Fruit fly (Drosophila melanogaster): ENCODE results near the gene Naa60.

Naa60 gene

dm6 chr3L:9692892-9693551 is 33.7 kb upstream of the Naa60 start:
- TF ChIP-seq CG15710 (tag; optimal IDR thresholded peaks at IDR 0.05) (peak; percentile 92), CG8159 (tag; optimal IDR thresholded peaks at IDR 0.05) (peak; percentile 95), CG4496 (GFP tag; IDR thresholded peaks at IDR 0.05) (peak; percentile 82), gl (tag; optimal IDR thresholded peaks at IDR 0.05) (peak; percentile 69), EcR (GFP tag; optimal IDR thresholded peaks at IDR 0.05) (no peak), Ets98B (GFP tag; IDR thresholded peaks at IDR 0.05) (peak; percentile 39; the same call in 1 of the 2 replicates), rn (GFP tag; IDR thresholded peaks at IDR 0.05) (peak; percentile 56; the same call in 1 of the 2 replicates), CG13204 (GFP tag; optimal IDR thresholded peaks at IDR 0.05) (peak; percentile 66), Pif1A (GFP tag; optimal IDR thresholded peaks at IDR 0.05) (peak; percentile 93), Pif1B (GFP tag; optimal IDR thresholded peaks at IDR 0.05) (peak; percentile 89), CG14655 (GFP tag; optimal IDR thresholded peaks at IDR 0.05) (peak; percentile 97), CG9948 (tag; optimal IDR thresholded peaks at IDR 0.05) (peak; percentile 92), CG12605 (GFP tag; IDR thresholded peaks at IDR 0.05) (no peak), D1 (tag; optimal IDR thresholded peaks at IDR 0.05) (peak; percentile 84), fd96Ca (GFP tag; IDR thresholded peaks at IDR 0.05) (peak; percentile 87; the same call in 2 of the 3 replicates), CG17806 (tag; optimal IDR thresholded peaks at IDR 0.05) (peak; percentile 83), CG10348 (GFP tag; IDR thresholded peaks at IDR 0.05) (peak; percentile 56; the same call in 1 of the 2 replicates), CG34367 (tag; optimal IDR thresholded peaks at IDR 0.05) (peak; percentile 86), Snoo (tag; optimal IDR thresholded peaks at IDR 0.05) (peak; percentile 93), CG8301 (tag; optimal IDR thresholded peaks at IDR 0.05) (peak; percentile 94), CG32121 (GFP tag; IDR thresholded peaks at IDR 0.05) (peak; percentile 73)

- TF ChIP-seq CG32121 (GFP tag; IDR thresholded peaks at IDR 0.05), result peak; percentile 27; the same call in 1 of the 2 replicates
- TF ChIP-seq CG4496 (GFP tag; IDR thresholded peaks at IDR 0.05), result peak; percentile 63; the same call in 1 of the 3 replicates
- no peak for TF ChIP-seq CG34367 (tag; optimal IDR thresholded peaks at IDR 0.05)
Observed at dm6 chr3L:9693552-9694133, 33.1 kb upstream of the Naa60 start.

- TF ChIP-seq CG12605 (GFP tag; IDR thresholded peaks at IDR 0.05) (peak; percentile 40; the same call in 1 of the 2 replicates), CG4496 (GFP tag; IDR thresholded peaks at IDR 0.05) (peak; percentile 48; the same call in 1 of the 3 replicates), CG34367 (tag; optimal IDR thresholded peaks at IDR 0.05) (no peak), Ets98B (GFP tag; IDR thresholded peaks at IDR 0.05) (peak; percentile 27; the same call in 1 of the 2 replicates)
Observed at dm6 chr3L:9694169-9694866, 32.4 kb upstream of the Naa60 start.

- TF ChIP-seq Snoo (tag; optimal IDR thresholded peaks at IDR 0.05) (no peak), CG8301 (tag; optimal IDR thresholded peaks at IDR 0.05) (no peak), CG14655 (GFP tag; optimal IDR thresholded peaks at IDR 0.05) (no peak)
Observed at dm6 chr3L:9694867-9695236, 31.8 kb upstream of the Naa60 start.

- TF ChIP-seq CG15710 (tag; optimal IDR thresholded peaks at IDR 0.05) (no peak), Pif1A (GFP tag; optimal IDR thresholded peaks at IDR 0.05) (no peak), Snoo (tag; optimal IDR thresholded peaks at IDR 0.05) (no peak), gl (tag; optimal IDR thresholded peaks at IDR 0.05) (no peak), CG12605 (GFP tag; IDR thresholded peaks at IDR 0.05) (no peak), Pif1B (GFP tag; optimal IDR thresholded peaks at IDR 0.05) (no peak), CG9948 (tag; optimal IDR thresholded peaks at IDR 0.05) (no peak), CG14655 (GFP tag; optimal IDR thresholded peaks at IDR 0.05) (no peak), D1 (tag; optimal IDR thresholded peaks at IDR 0.05) (no peak), CG8159 (tag; optimal IDR thresholded peaks at IDR 0.05) (no peak), CG13204 (GFP tag; optimal IDR thresholded peaks at IDR 0.05) (no peak), CG34367 (tag; optimal IDR thresholded peaks at IDR 0.05) (no peak), rn (GFP tag; IDR thresholded peaks at IDR 0.05) (no peak), CG4496 (GFP tag; IDR thresholded peaks at IDR 0.05) (no peak), CG32121 (GFP tag; IDR thresholded peaks at IDR 0.05) (no peak)
Observed at dm6 chr3L:9695242-9695641, 31.5 kb upstream of the Naa60 start.

- TF ChIP-seq CG12605 (GFP tag; IDR thresholded peaks at IDR 0.05), result no peak
- peak; percentile 47 for TF ChIP-seq CG34367 (tag; optimal IDR thresholded peaks at IDR 0.05)
- TF ChIP-seq Pif1B (GFP tag; optimal IDR thresholded peaks at IDR 0.05), result no peak
- peak; percentile 5 for TF ChIP-seq CG14655 (GFP tag; optimal IDR thresholded peaks at IDR 0.05)
- no peak for TF ChIP-seq CG10348 (GFP tag; IDR thresholded peaks at IDR 0.05)
- peak; percentile 21 for TF ChIP-seq CG9948 (tag; optimal IDR thresholded peaks at IDR 0.05)
- TF ChIP-seq Ets98B (GFP tag; IDR thresholded peaks at IDR 0.05), result 0 out of 2 replicates have a peak, but pooled peaks have one; percentile 34
- TF ChIP-seq CG17806 (tag; optimal IDR thresholded peaks at IDR 0.05), result peak; percentile 42
- no peak for TF ChIP-seq rn (GFP tag; IDR thresholded peaks at IDR 0.05)
- 0 out of 3 replicates have a peak, but pooled peaks have one; percentile 30 for TF ChIP-seq CG4496 (GFP tag; IDR thresholded peaks at IDR 0.05)
- TF ChIP-seq CG15710 (tag; optimal IDR thresholded peaks at IDR 0.05), result peak; percentile 36
- no peak for TF ChIP-seq gl (tag; optimal IDR thresholded peaks at IDR 0.05)
- TF ChIP-seq CG8159 (tag; optimal IDR thresholded peaks at IDR 0.05), result peak; percentile 0
- peak; percentile 31; the same call in 1 of the 2 replicates for TF ChIP-seq CG32121 (GFP tag; IDR thresholded peaks at IDR 0.05)
- TF ChIP-seq Pif1A (GFP tag; optimal IDR thresholded peaks at IDR 0.05), result no peak
- TF ChIP-seq D1 (tag; optimal IDR thresholded peaks at IDR 0.05), result peak; percentile 19
- peak; percentile 37 for TF ChIP-seq CG8301 (tag; optimal IDR thresholded peaks at IDR 0.05)
- TF ChIP-seq Snoo (tag; optimal IDR thresholded peaks at IDR 0.05), result peak; percentile 15
Observed at dm6 chr3L:9695647-9696046, 31.0 kb upstream of the Naa60 start.
